Worm (Caenorhabditis elegans) whole organism, midembryonic: ENCODE measurements around the gene C10C6.7.

Experiments used
- cog-1 ChIP-seq: sonication (generic microtip); optimal IDR thresholded peaks from 2 replicates; lab custom pipeline; 2016; ENCODE audit warnings: missing genetic modification characterization, missing compliant biosample characterization
- flt-1 ChIP-seq: fragments of 200-800 bp; sonication (Bioruptor generic); IDR thresholded peaks from 2 replicates; pipeline ENCODE4 v1.3.6; 2022; ENCODE audit warnings: missing genetic modification characterization, missing compliant biosample characterization
- med-1 ChIP-seq: sonication (generic microtip); optimal IDR thresholded peaks from 2 replicates; lab custom pipeline; 2017; ENCODE audit warnings: missing genetic modification characterization, mild to moderate bottlenecking, missing compliant biosample characterization, antibody characterized with exemption, missing genetic modification reagents; ENCODE audit not compliant: insufficient read depth
- ref-1 ChIP-seq: fragments of 200-800 bp; sonication (Bioruptor generic); conservative IDR thresholded peaks from 2 replicates; pipeline ENCODE4 v1.3.6; 2022; ENCODE audit warnings: missing genetic modification reagents, missing genetic modification characterization, missing compliant biosample characterization
- tab-1 ChIP-seq: fragments of 200-800 bp; sonication (Bioruptor generic); IDR thresholded peaks from 2 replicates; pipeline ENCODE4 v1.3.6; 2022; ENCODE audit warnings: missing genetic modification characterization, missing compliant biosample characterization
- ztf-23 ChIP-seq: fragments of 200-800 bp; sonication (Bioruptor generic); IDR thresholded peaks from 2 replicates; pipeline ENCODE4 v1.3.6; 2022; ENCODE audit warnings: missing genetic modification reagents, missing genetic modification characterization, missing compliant biosample characterization

ce11 chrIV:11474067-11474466 lies 6.8 kb upstream of the C10C6.7 start:
- TF ChIP-seq cog-1 (tag; lab: Kevin White, UChicago): peak; percentile 90
- peak; percentile 96 for TF ChIP-seq flt-1 (GFP tag; lab: Robert Waterston, UW)
- peak; percentile 78 for TF ChIP-seq med-1 (GFP tag; lab: Kevin White, UChicago)
- TF ChIP-seq ztf-23 (GFP tag; lab: Robert Waterston, UW): peak; percentile 95
- TF ChIP-seq ref-1 (GFP tag; lab: Robert Waterston, UW): peak; percentile 91
- peak; percentile 96 for TF ChIP-seq tab-1
